Worm (Caenorhabditis elegans): Measurements from ENCODE around the gene gcn-1.

Gene gcn-1

DNA sequence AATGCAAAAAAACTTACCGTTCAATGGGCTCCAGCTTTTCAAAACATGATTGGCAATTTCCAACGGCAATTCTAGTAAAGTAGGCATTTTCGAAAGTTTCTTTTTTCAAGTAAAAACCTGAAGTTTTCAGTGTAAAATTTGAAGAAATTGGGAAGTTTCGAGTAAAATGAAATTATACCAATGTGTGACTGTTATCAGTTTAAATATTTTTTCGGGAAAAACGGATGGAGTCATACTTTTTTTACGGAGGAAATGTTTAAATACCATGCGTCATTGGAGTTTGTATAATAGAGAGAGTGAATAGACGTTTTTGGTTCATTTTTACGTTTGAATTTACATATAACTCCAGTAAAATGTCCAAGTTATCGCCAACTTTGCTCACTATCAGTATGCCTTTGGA lies 67.7 kb downstream of the gcn-1 start, which contains the start of gene fbxa-12:
Gene fbxa-12 (plus strand): TSS at position 301 of the 400 bp plus-strand sequence.
- no peak for TF ChIP-seq Y5F2A.4 (GFP tag; optimal IDR thresholded peaks at IDR 0.05)
- no peak for TF ChIP-seq zag-1 (tag; optimal IDR thresholded peaks at IDR 0.05)
- no peak for TF ChIP-seq mxl-3 (GFP tag; optimal IDR thresholded peaks at IDR 0.05)
- no peak for TF ChIP-seq ZK546.5 (tag; optimal IDR thresholded peaks at IDR 0.05)
- no peak for TF ChIP-seq ceh-32 (tag; optimal IDR thresholded peaks at IDR 0.05; ENCODE audit: poor library complexity)
- no peak for TF ChIP-seq dpl-1 (GFP tag; optimal IDR thresholded peaks at IDR 0.05)
- TF ChIP-seq fos-1 (tag; optimal IDR thresholded peaks at IDR 0.05): no peak
- TF ChIP-seq dmd-9 (GFP tag; IDR thresholded peaks at IDR 0.05): no peak
- no peak for TF ChIP-seq mep-1 (tag; optimal IDR thresholded peaks at IDR 0.05)
- TF ChIP-seq nhr-48 (tag; optimal IDR thresholded peaks at IDR 0.05): no peak
- TF ChIP-seq skn-1 (tag; optimal IDR thresholded peaks at IDR 0.05): no peak
- TF ChIP-seq nhr-10 (tag; optimal IDR thresholded peaks at IDR 0.05): no peak
- TF ChIP-seq lin-15B (tag; optimal IDR thresholded peaks at IDR 0.05): no peak
- TF ChIP-seq lin-13 (GFP tag; optimal IDR thresholded peaks at IDR 0.05): no peak
- no peak for TF ChIP-seq Y48G9A.11 (GFP tag; IDR thresholded peaks at IDR 0.05)
- no peak for TF ChIP-seq duxl-1 (tag; optimal IDR thresholded peaks at IDR 0.05; ENCODE audit: poor library complexity)

DNA sequence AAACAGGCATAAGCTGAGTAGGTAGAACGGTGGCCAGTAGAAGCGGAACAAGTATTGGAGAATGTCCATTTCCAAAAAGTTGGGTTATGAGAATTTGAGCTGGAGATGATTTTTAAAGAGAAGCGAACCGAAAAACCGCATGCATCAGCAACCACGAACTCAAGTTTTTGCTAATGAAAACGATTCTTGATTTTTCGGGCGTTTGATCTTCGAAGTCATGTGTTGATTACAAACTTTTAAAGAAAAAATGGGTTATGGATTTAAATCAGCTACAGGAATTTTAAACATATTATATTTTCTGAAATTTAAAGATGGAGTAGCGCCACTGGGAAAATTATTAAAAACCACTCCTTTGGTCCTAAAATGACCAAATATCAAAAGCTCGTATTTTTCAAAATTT lies 72.2 kb downstream of the gcn-1 start, which contains the start of gene srd-65:
Gene srd-65 (minus strand): TSS at position 101 of the 400 bp plus-strand sequence.
- no peak for TF ChIP-seq nhr-76 (tag; optimal IDR thresholded peaks at IDR 0.05)
- no peak for TF ChIP-seq T20F7.1 (GFP tag; optimal IDR thresholded peaks at IDR 0.05)
- TF ChIP-seq fkh-10 (GFP tag; optimal IDR thresholded peaks at IDR 0.05): no peak
- TF ChIP-seq arid-1 (GFP tag; conservative IDR thresholded peaks at IDR 0.05): no peak
- TF ChIP-seq R02D3.7 (tag; optimal IDR thresholded peaks at IDR 0.05): no peak
- TF ChIP-seq snpc-1.2 (GFP tag; IDR thresholded peaks at IDR 0.05): no peak
- TF ChIP-seq spr-3 (GFP tag; optimal IDR thresholded peaks at IDR 0.05): no peak
- no peak for TF ChIP-seq unc-62 (GFP tag; optimal IDR thresholded peaks at IDR 0.05 in 1 of 2)
- no peak for TF ChIP-seq unc-62 (tag; optimal IDR thresholded peaks at IDR 0.05)

DNA sequence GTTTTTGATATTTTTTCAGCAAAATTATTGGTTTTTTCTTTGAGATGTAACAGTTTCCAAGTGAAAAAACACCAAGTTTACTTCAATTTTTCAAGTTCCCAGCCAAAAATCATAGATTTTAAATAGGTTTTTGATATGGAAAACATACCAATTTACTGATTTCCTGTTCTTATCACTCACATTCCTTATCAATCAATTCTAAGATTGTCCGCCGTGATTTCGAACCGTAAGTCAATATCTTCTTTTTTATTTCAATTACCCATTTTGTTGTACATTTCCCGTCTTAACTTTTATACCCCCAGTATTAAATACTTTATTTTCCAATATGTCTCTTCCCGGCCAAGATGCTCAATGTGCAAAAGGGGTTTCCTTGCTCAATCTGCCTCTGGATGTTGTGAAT lies 72.7 kb downstream of the gcn-1 start, which contains the start of gene fbxa-38:
Gene fbxa-38 (plus strand): TSS at position 195 of the 400 bp plus-strand sequence.
- TF ChIP-seq daf-8 (GFP tag; IDR thresholded peaks at IDR 0.05) (no peak), nhr-237 (tag; optimal IDR thresholded peaks at IDR 0.05) (no peak), pqm-1 (tag; optimal IDR thresholded peaks at IDR 0.05) (no peak), lin-39 (tag; optimal IDR thresholded peaks at IDR 0.05) (no peak), mxl-3 (GFP tag; optimal IDR thresholded peaks at IDR 0.05) (no peak), ZK546.5 (tag; optimal IDR thresholded peaks at IDR 0.05) (no peak), vab-7 (GFP tag; IDR thresholded peaks at IDR 0.05) (no peak), aly-2 (tag; optimal IDR thresholded peaks at IDR 0.05) (no peak), Y48G9A.11 (GFP tag; IDR thresholded peaks at IDR 0.05) (no peak)

DNA sequence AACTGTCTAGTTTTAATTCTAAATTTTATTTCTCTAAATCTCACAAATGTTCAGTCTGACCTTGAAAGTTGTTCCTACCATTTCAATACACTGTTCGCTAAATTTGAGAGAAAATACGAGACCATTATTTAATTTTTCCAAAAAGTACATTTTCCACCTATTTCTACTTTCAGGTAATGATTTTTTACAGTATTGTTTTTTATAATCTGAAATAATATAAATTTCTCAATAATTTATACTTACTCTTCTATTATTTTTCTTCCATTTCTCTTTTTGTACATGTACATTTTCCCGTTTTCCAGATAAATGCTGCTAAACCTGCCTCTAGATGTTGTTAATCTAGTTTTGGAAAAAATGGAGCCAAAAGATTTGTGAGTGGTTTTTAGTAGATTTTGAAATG lies 75.7 kb downstream of the gcn-1 start, which contains the start of gene fbxa-62:
Gene fbxa-62 (plus strand): TSS at position 301 of the 400 bp plus-strand sequence.
- TF ChIP-seq daf-8 (GFP tag; IDR thresholded peaks at IDR 0.05) (no peak), daf-19 (GFP tag; conservative IDR thresholded peaks at IDR 0.05) (no peak), zip-11 (GFP tag; IDR thresholded peaks at IDR 0.05) (no peak), nhr-77 (tag; optimal IDR thresholded peaks at IDR 0.05) (no peak), mes-2 (tag; optimal IDR thresholded peaks at IDR 0.05; ENCODE audit: poor library complexity, severe bottlenecking) (no peak), zag-1 (tag; optimal IDR thresholded peaks at IDR 0.05) (no peak), R02D3.7 (tag; optimal IDR thresholded peaks at IDR 0.05) (no peak), unc-62 (GFP tag; optimal IDR thresholded peaks at IDR 0.05 in 1 of 2) (no peak), unc-62 (tag; optimal IDR thresholded peaks at IDR 0.05) (no peak), rbr-2 (tag; optimal IDR thresholded peaks at IDR 0.05) (no peak), ctbp-1 (GFP tag; IDR thresholded peaks at IDR 0.05) (no peak), mxl-2 (GFP tag; conservative IDR thresholded peaks at IDR 0.05) (no peak), hlh-11 (tag; optimal IDR thresholded peaks at IDR 0.05) (no peak), dve-1 (tag; optimal IDR thresholded peaks at IDR 0.05; ENCODE audit: insufficient read depth) (no peak), snpc-1.2 (GFP tag; IDR thresholded peaks at IDR 0.05) (no peak), F44E2.7 (GFP tag; IDR thresholded peaks at IDR 0.05) (no peak), Y48G9A.11 (GFP tag; IDR thresholded peaks at IDR 0.05) (no peak)
